Worm (Caenorhabditis elegans) whole organism, L4 larva: ENCODE results near the gene lgc-46.

Experiments
- F10B5.3 ChIP-seq: sonication (generic microtip); optimal IDR thresholded peaks from 2 replicates; lab custom pipeline; 2016; ENCODE audit warnings: mild to moderate bottlenecking, missing genetic modification characterization, missing compliant biosample characterization
- F37D6.2 ChIP-seq: sonication (generic microtip); optimal IDR thresholded peaks from 2 replicates; lab custom pipeline; 2016; ENCODE audit warnings: mild to moderate bottlenecking, missing genetic modification characterization, missing compliant biosample characterization
- F44E2.7 ChIP-seq: fragments of 200-800 bp; sonication (Bioruptor generic); IDR thresholded peaks from 2 replicates; pipeline ENCODE4 v2.1.2; 2022; ENCODE audit warnings: missing genetic modification characterization, missing compliant biosample characterization
- F49E8.2 ChIP-seq: sonication (generic microtip); optimal IDR thresholded peaks from 2 replicates; lab custom pipeline; 2016; ENCODE audit warnings: missing compliant biosample characterization, mild to moderate bottlenecking, missing genetic modification characterization, borderline replicate concordance
- T20F7.1 ChIP-seq: fragments of 200-800 bp; sonication (Bioruptor generic); optimal IDR thresholded peaks from 2 replicates; lab custom pipeline; 2018; ENCODE audit warnings: mild to moderate bottlenecking, missing genetic modification characterization, missing compliant biosample characterization
- Y105C5A.15 ChIP-seq: fragments of 200-800 bp; sonication (Bioruptor generic); IDR thresholded peaks from 2 replicates; pipeline ENCODE4 v1.3.6; 2022; ENCODE audit warnings: missing genetic modification characterization, missing compliant biosample characterization
- aha-1 ChIP-seq: fragments of 150-350 bp; peaks from one replicate; lab custom pipeline; 2014; ENCODE audit warnings: missing biosample characterization, missing genetic modification characterization
- attf-4 ChIP-seq: sonication (generic microtip); optimal IDR thresholded peaks from 3 replicates; lab custom pipeline; 2017; ENCODE audit warnings: missing biosample characterization, missing genetic modification characterization
- ceh-44 ChIP-seq: fragments of 200-800 bp; sonication (Bioruptor generic); IDR thresholded peaks from 2 replicates; pipeline ENCODE4 v1.3.6; 2022; ENCODE audit warnings: missing genetic modification reagents, missing genetic modification characterization, missing compliant biosample characterization
- ceh-62 ChIP-seq: sonication (generic microtip); optimal IDR thresholded peaks from 2 replicates; lab custom pipeline; 2017; ENCODE audit warnings: missing biosample characterization, missing genetic modification characterization
- daf-16 ChIP-seq, 3 experiments: sonication (generic microtip); optimal IDR thresholded peaks; 2 replicates each; lab custom pipeline; 2016 to 2017; ENCODE audit warnings: missing genetic modification characterization in 3 of 3, missing genetic modification reagents in 3 of 3, mild to moderate bottlenecking in 2 of 3, missing compliant biosample characterization in 2 of 3, missing biosample characterization in 1 of 3, moderate library complexity in 1 of 3
- dmd-6 ChIP-seq: fragments of 200-800 bp; sonication (Bioruptor generic); IDR thresholded peaks from 2 replicates; pipeline ENCODE4 v1.3.6; 2022; ENCODE audit warnings: missing genetic modification reagents, missing genetic modification characterization, missing compliant biosample characterization
- dmd-9 ChIP-seq: fragments of 200-800 bp; sonication (Bioruptor generic); IDR thresholded peaks from 2 replicates; pipeline ENCODE4 v1.3.6; 2022; ENCODE audit warnings: missing genetic modification reagents, missing genetic modification characterization, missing compliant biosample characterization
- dpl-1 ChIP-seq: fragments of 150-350 bp; optimal IDR thresholded peaks from 2 replicates; lab custom pipeline; 2014; ENCODE audit warnings: missing biosample characterization, missing genetic modification reagents, missing genetic modification characterization
- dve-1 ChIP-seq: sonication (generic microtip); optimal IDR thresholded peaks from 2 replicates; lab custom pipeline; 2017; ENCODE audit warnings: antibody characterized with exemption, mild to moderate bottlenecking, missing genetic modification characterization, missing compliant biosample characterization; ENCODE audit not compliant: insufficient read depth
- egl-27 ChIP-seq: sonication (generic microtip); optimal IDR thresholded peaks from 3 replicates; lab custom pipeline; 2017; ENCODE audit warnings: missing biosample characterization, missing genetic modification reagents, missing genetic modification characterization
- egl-43 ChIP-seq: fragments of 200-800 bp; sonication (Bioruptor generic); IDR thresholded peaks from 2 replicates; pipeline ENCODE4 v1.3.6; 2022; ENCODE audit warnings: missing genetic modification reagents, missing genetic modification characterization, missing compliant biosample characterization
- fos-1 ChIP-seq: fragments of 150-350 bp; optimal IDR thresholded peaks from 2 replicates; lab custom pipeline; 2014; ENCODE audit warnings: missing biosample characterization, missing genetic modification characterization
- hif-1 ChIP-seq, 2 experiments: sonication (generic microtip); optimal IDR thresholded peaks; 2 replicates each; lab custom pipeline; 2016 to 2017; ENCODE audit warnings: missing compliant biosample characterization in 2 of 2, missing genetic modification characterization in 2 of 2, missing genetic modification reagents in 2 of 2, missing genotype in 2 of 2, mild to moderate bottlenecking in 1 of 2
- hlh-11 ChIP-seq: fragments of 200-800 bp; sonication (Bioruptor generic); optimal IDR thresholded peaks from 2 replicates; lab custom pipeline; 2018; ENCODE audit warnings: mild to moderate bottlenecking, missing genetic modification characterization, missing compliant biosample characterization
- hlh-30 ChIP-seq: sonication (generic microtip); optimal IDR thresholded peaks from 2 replicates; lab custom pipeline; 2017; ENCODE audit warnings: antibody characterized with exemption, mild to moderate bottlenecking, missing genetic modification characterization, missing compliant biosample characterization; ENCODE audit not compliant: insufficient read depth
- hmg-1.1 ChIP-seq: fragments of 200-800 bp; sonication (Bioruptor generic); IDR thresholded peaks from 2 replicates; pipeline ENCODE4 v1.3.6; 2022; ENCODE audit warnings: missing genetic modification reagents, missing genetic modification characterization, missing compliant biosample characterization
- lim-7 ChIP-seq: fragments of 200-800 bp; sonication (Bioruptor generic); IDR thresholded peaks from 2 replicates; pipeline ENCODE4 v1.3.6; 2022; ENCODE audit warnings: missing genetic modification characterization, missing compliant biosample characterization
- lin-13 ChIP-seq: fragments of 150-350 bp; optimal IDR thresholded peaks from 2 replicates; lab custom pipeline; 2014; ENCODE audit warnings: missing biosample characterization, missing genetic modification reagents, missing genetic modification characterization
- lsy-2 ChIP-seq, 2 experiments: fragments of 150-350 bp in 1 of 2; sonication (generic microtip) in 1 of 2; optimal IDR thresholded peaks; 2 replicates each; lab custom pipeline; 2014 to 2017; ENCODE audit warnings: missing biosample characterization in 2 of 2, missing genetic modification characterization in 2 of 2
- madf-9 ChIP-seq: fragments of 200-800 bp; sonication (Bioruptor generic); conservative IDR thresholded peaks from 2 replicates; pipeline ENCODE4 v1.3.6; 2022; ENCODE audit warnings: missing genetic modification reagents, missing genetic modification characterization, missing compliant biosample characterization
- mdl-1 ChIP-seq, 2 experiments: fragments of 150-350 bp in 1 of 2; sonication (generic microtip) in 1 of 2; optimal IDR thresholded peaks; 2 replicates each; lab custom pipeline; 2014 to 2017; ENCODE audit warnings: missing biosample characterization in 2 of 2, missing genetic modification characterization in 2 of 2
- mdt-29 ChIP-seq: fragments of 200-800 bp; sonication (Bioruptor generic); IDR thresholded peaks from 2 replicates; pipeline ENCODE4 v1.3.6; 2022; ENCODE audit warnings: missing genetic modification reagents, missing genetic modification characterization, missing compliant biosample characterization
- mes-2 ChIP-seq: sonication (generic microtip); optimal IDR thresholded peaks from 2 replicates; lab custom pipeline; 2016; ENCODE audit warnings: missing genotype, mild to moderate bottlenecking, missing genetic modification characterization, missing compliant biosample characterization; ENCODE audit not compliant: poor library complexity, severe bottlenecking
- mxl-2 ChIP-seq: fragments of 200-800 bp; sonication (Bioruptor generic); conservative IDR thresholded peaks from 2 replicates; pipeline ENCODE4 v1.3.6; 2022; ENCODE audit warnings: missing genetic modification reagents, missing genetic modification characterization, missing compliant biosample characterization
- nhr-10 ChIP-seq: fragments of 150-350 bp; optimal IDR thresholded peaks from 2 replicates; lab custom pipeline; 2014; ENCODE audit warnings: missing biosample characterization, missing genetic modification characterization
- nhr-102 ChIP-seq: sonication (generic microtip); optimal IDR thresholded peaks from 2 replicates; lab custom pipeline; 2016; ENCODE audit warnings: mild to moderate bottlenecking, missing genetic modification characterization, moderate library complexity, missing compliant biosample characterization
- nhr-11 ChIP-seq: fragments of 150-350 bp; optimal IDR thresholded peaks from 2 replicates; lab custom pipeline; 2014; ENCODE audit warnings: missing biosample characterization, missing genetic modification characterization
- nhr-111 ChIP-seq: fragments of 200-800 bp; sonication (Bioruptor generic); optimal IDR thresholded peaks from 2 replicates; lab custom pipeline; 2018; ENCODE audit warnings: mild to moderate bottlenecking, missing genetic modification characterization, missing compliant biosample characterization
- nhr-42 ChIP-seq: fragments of 200-800 bp; sonication (Bioruptor generic); IDR thresholded peaks from 2 replicates; pipeline ENCODE4 v1.3.6; 2022; ENCODE audit warnings: missing genetic modification characterization, missing compliant biosample characterization
- nhr-77 ChIP-seq: fragments of 150-350 bp; optimal IDR thresholded peaks from 2 replicates; lab custom pipeline; 2014; ENCODE audit warnings: missing biosample characterization, missing genetic modification characterization
- pha-4 ChIP-seq, 2 experiments: fragments of 150-350 bp in 1 of 2; fragments of 200-800 bp in 1 of 2; sonication (Bioruptor generic) in 1 of 2; IDR thresholded peaks in 1 of 2; optimal IDR thresholded peaks in 1 of 2; 2 replicates each; pipeline versions ENCODE4 v1.3.6 to Lab custom; 2014 to 2022; ENCODE audit warnings: missing genetic modification characterization in 2 of 2, missing genetic modification reagents in 2 of 2, missing biosample characterization in 1 of 2, missing compliant biosample characterization in 1 of 2
- saeg-2 ChIP-seq: fragments of 200-800 bp; sonication (Bioruptor generic); IDR thresholded peaks from 2 replicates; pipeline ENCODE4 v1.3.6; 2022; ENCODE audit warnings: missing genetic modification reagents, missing genetic modification characterization, missing compliant biosample characterization
- set-16 ChIP-seq: fragments of 200-800 bp; sonication (Bioruptor generic); IDR thresholded peaks from 2 replicates; pipeline ENCODE4 v1.3.6; 2022; ENCODE audit warnings: missing genetic modification reagents, missing genetic modification characterization, missing compliant biosample characterization
- spr-1 ChIP-seq: sonication (generic microtip); optimal IDR thresholded peaks from 2 replicates; lab custom pipeline; 2016; ENCODE audit warnings: mild to moderate bottlenecking, missing genetic modification characterization, missing compliant biosample characterization
- spr-3 ChIP-seq: fragments of 200-800 bp; sonication (Bioruptor generic); optimal IDR thresholded peaks from 2 replicates; lab custom pipeline; 2018; ENCODE audit warnings: mild to moderate bottlenecking, missing genetic modification characterization, missing compliant biosample characterization
- unc-39 ChIP-seq: sonication (generic microtip); optimal IDR thresholded peaks from 2 replicates; lab custom pipeline; 2017; ENCODE audit warnings: missing biosample characterization, missing genetic modification characterization
- unc-62 ChIP-seq, 3 experiments: fragments of 150-350 bp in 1 of 3; sonication (generic microtip); optimal IDR thresholded peaks in 2 of 3; peaks in 1 of 3; 1 replicate in 1 of 3; 2 replicates in 2 of 3; lab custom pipeline; 2014 to 2017; ENCODE audit warnings: missing biosample characterization in 3 of 3, missing genetic modification characterization in 3 of 3, missing genetic modification reagents in 3 of 3, missing genotype in 1 of 3
- vab-7 ChIP-seq: fragments of 200-800 bp; sonication (Bioruptor generic); IDR thresholded peaks from 2 replicates; pipeline ENCODE4 v1.3.6; 2022; ENCODE audit warnings: missing genetic modification reagents, missing genetic modification characterization, missing compliant biosample characterization
- zfp-2 ChIP-seq: sonication (generic microtip); optimal IDR thresholded peaks from 2 replicates; lab custom pipeline; 2016; ENCODE audit warnings: mild to moderate bottlenecking, missing genetic modification characterization, missing compliant biosample characterization
- zfp-3 ChIP-seq: fragments of 200-800 bp; sonication (Bioruptor generic); conservative IDR thresholded peaks from 2 replicates; pipeline ENCODE4 v1.3.6; 2022; ENCODE audit warnings: missing genetic modification reagents, missing genetic modification characterization, missing compliant biosample characterization
- zip-2 ChIP-seq: fragments of 150-350 bp; optimal IDR thresholded peaks from 2 replicates; lab custom pipeline; 2014; ENCODE audit warnings: missing biosample characterization, missing genetic modification characterization
- ztf-11 ChIP-seq: fragments of 150-350 bp; optimal IDR thresholded peaks from 2 replicates; lab custom pipeline; 2014; ENCODE audit warnings: missing biosample characterization, missing genetic modification characterization
- ztf-7 ChIP-seq: fragments of 150-350 bp; optimal IDR thresholded peaks from 2 replicates; lab custom pipeline; 2014; ENCODE audit warnings: missing biosample characterization, missing genetic modification characterization

The lgc-46 gene

ce11 chrIII:1142798-1143197 lies 7.0 kb upstream of the lgc-46 start, which contains the start of gene smr-1:
Gene smr-1, plus strand, starts transcription at chrIII:1143172.
- peak; percentile 51 for TF ChIP-seq nhr-11
- no peak for TF ChIP-seq aha-1 (tag; lab: Kevin White, UChicago)
- TF ChIP-seq zfp-2 (tag; lab: Kevin White, UChicago) = no peak
- peak; percentile 30; the same call in 1 of the 2 replicates for TF ChIP-seq vab-7
- no peak for TF ChIP-seq nhr-111 (GFP tag; lab: Kevin White, UChicago)
- peak; percentile 58 for TF ChIP-seq hlh-11 (tag; lab: Kevin White, UChicago)
- TF ChIP-seq lsy-2 (tag; optimal IDR thresholded peaks at IDR 0.05; lab: Kevin White, UChicago) = peak; percentile 62 to 90
- no peak for TF ChIP-seq nhr-10
- TF ChIP-seq unc-39 (tag; lab: Kevin White, UChicago) = no peak
- TF ChIP-seq dmd-9 (GFP tag; lab: Robert Waterston, UW) = no peak
- peak; percentile 75 for TF ChIP-seq dmd-6
- peak; percentile 72 for TF ChIP-seq spr-3 (GFP tag; lab: Kevin White, UChicago)
- peak; percentile 70 for TF ChIP-seq spr-1
- TF ChIP-seq fos-1 (tag; lab: Kevin White, UChicago) = no peak
- TF ChIP-seq T20F7.1 = no peak
- 0 out of 2 replicates have a peak, but pooled peaks have one; percentile 50 for TF ChIP-seq saeg-2 (GFP tag; lab: Robert Waterston, UW)
- no peak for TF ChIP-seq F10B5.3 (tag; lab: Kevin White, UChicago)
- peak; percentile 87 for TF ChIP-seq nhr-102 (tag; lab: Kevin White, UChicago)
- peak; percentile 58 for TF ChIP-seq F37D6.2 (tag; lab: Kevin White, UChicago)
- TF ChIP-seq lin-13 = peak; percentile 90
- TF ChIP-seq F44E2.7 (GFP tag; lab: Robert Waterston, UW) = no peak
- TF ChIP-seq lim-7 (GFP tag; lab: Robert Waterston, UW) = no peak
- TF ChIP-seq daf-16 (GFP tag; optimal IDR thresholded peaks at IDR 0.05; lab: Kevin White, UChicago) = peak in 1 of 2 experiments; percentile 34
- TF ChIP-seq daf-16 (tag; optimal IDR thresholded peaks at IDR 0.05; lab: Kevin White, UChicago) = no peak
- 0 out of 2 replicates have a peak, but pooled peaks have one; percentile 46 for TF ChIP-seq pha-4 (GFP tag; IDR thresholded peaks at IDR 0.05; lab: Robert Waterston, UW)
- TF ChIP-seq pha-4 (tag; optimal IDR thresholded peaks at IDR 0.05; lab: Kevin White, UChicago) = peak; percentile 37
- TF ChIP-seq hlh-30 (tag; lab: Kevin White, UChicago) = peak; percentile 29
- TF ChIP-seq zfp-3 (GFP tag; lab: Robert Waterston, UW) = peak; percentile 81
- TF ChIP-seq hmg-1.1 (GFP tag; lab: Robert Waterston, UW) = peak; percentile 73
- TF ChIP-seq hif-1 (tag; optimal IDR thresholded peaks at IDR 0.05; lab: Kevin White, UChicago) = peak in 1 of 2 experiments; percentile 28
- 0 out of 2 replicates have a peak, but pooled peaks have one; percentile 51 for TF ChIP-seq egl-43
- TF ChIP-seq ztf-11 = no peak
- TF ChIP-seq set-16 (GFP tag; lab: Robert Waterston, UW) = no peak
- peak; percentile 91 for TF ChIP-seq mes-2 (tag; lab: Kevin White, UChicago)
- TF ChIP-seq ceh-62 (tag; lab: Kevin White, UChicago) = no peak
- peak; percentile 33 for TF ChIP-seq nhr-77
- no peak for TF ChIP-seq mxl-2
- no peak for TF ChIP-seq Y105C5A.15
- TF ChIP-seq madf-9 = 0 out of 2 replicates have a peak, but pooled peaks have one; percentile 10
- peak; percentile 64 for TF ChIP-seq F49E8.2
- TF ChIP-seq attf-4 (tag; lab: Kevin White, UChicago) = no peak
- peak; percentile 73 for TF ChIP-seq nhr-42
- no peak for TF ChIP-seq mdt-29 (GFP tag; lab: Robert Waterston, UW)
- peak in 1 of 2 experiments; percentile 81 for TF ChIP-seq unc-62 (GFP tag; optimal IDR thresholded peaks at IDR 0.05 in 1 of 2; lab: Kevin White, UChicago)
- TF ChIP-seq unc-62 (tag; optimal IDR thresholded peaks at IDR 0.05; lab: Kevin White, UChicago) = no peak
- peak; percentile 97 for TF ChIP-seq dpl-1 (GFP tag; lab: Kevin White, UChicago)
- TF ChIP-seq ztf-7 = peak; percentile 45
- TF ChIP-seq ceh-44 = no peak
- TF ChIP-seq zip-2 = peak; percentile 29
- TF ChIP-seq dve-1 (tag; lab: Kevin White, UChicago) = peak; percentile 71
- TF ChIP-seq egl-27 (tag; lab: Kevin White, UChicago) = no peak
- no peak for TF ChIP-seq mdl-1 (tag; optimal IDR thresholded peaks at IDR 0.05; lab: Kevin White, UChicago)
